Comparison of ENCODE assay signal across 4 fruit fly cellular contexts in genomic region chr2L:3813255-3813875, dm6.
TF ChIP-seq lines count a peak whose summit lies in the region.

CG3407 (minus strand) TSS chr2L:3813410.

- TF ChIP-seq CTCF in whole organism, embryonic (GFP tag; optimal IDR thresholded peaks at IDR 0.05; lab: Kevin White, UChicago): no peak

TF ChIP-seq in whole organism, adult, 20 proteins besides CTCF, POLR2A, EP300 and RAD21:
- TF ChIP-seq toe (GFP tag; optimal IDR thresholded peaks at IDR 0.05; lab: Kevin White, UChicago): no peak
- TF ChIP-seq CG14711 (tag; optimal IDR thresholded peaks at IDR 0.05; lab: Kevin White, UChicago): no peak
- TF ChIP-seq kay (GFP tag; lab: Kevin White, UChicago; ENCODE audit: borderline replicate concordance): peak; percentile 37
- no peak for TF ChIP-seq CG12768 (GFP tag; optimal IDR thresholded peaks at IDR 0.05; lab: Kevin White, UChicago)
- no peak for TF ChIP-seq CG7045 (GFP tag; optimal IDR thresholded peaks at IDR 0.05; lab: Kevin White, UChicago)
- TF ChIP-seq tj (GFP tag; optimal IDR thresholded peaks at IDR 0.05; lab: Kevin White, UChicago): no peak
- no peak for TF ChIP-seq CG11617 (GFP tag; optimal IDR thresholded peaks at IDR 0.05; lab: Kevin White, UChicago)
- peak; percentile 80 for TF ChIP-seq Crg-1 (GFP tag; optimal IDR thresholded peaks at IDR 0.05; lab: Kevin White, UChicago)
- TF ChIP-seq Mnt (GFP tag; optimal IDR thresholded peaks at IDR 0.05; lab: Kevin White, UChicago): peak; percentile 55
- no peak for TF ChIP-seq cic (GFP tag; optimal IDR thresholded peaks at IDR 0.05; lab: Kevin White, UChicago)
- peak; percentile 69 for TF ChIP-seq CG1620 (GFP tag; optimal IDR thresholded peaks at IDR 0.05; lab: Kevin White, UChicago)
- no peak for TF ChIP-seq CG33017 (tag; optimal IDR thresholded peaks at IDR 0.05; lab: Kevin White, UChicago)
- peak; percentile 34 for TF ChIP-seq pad (GFP tag; optimal IDR thresholded peaks at IDR 0.05; lab: Kevin White, UChicago)
- TF ChIP-seq CG7101 (tag; optimal IDR thresholded peaks at IDR 0.05; lab: Kevin White, UChicago): peak; percentile 63
- TF ChIP-seq Hr96 (GFP tag; optimal IDR thresholded peaks at IDR 0.05; lab: Kevin White, UChicago): no peak
- no peak for TF ChIP-seq Clk (GFP tag; optimal IDR thresholded peaks at IDR 0.05; lab: Kevin White, UChicago)

TF ChIP-seq in whole organism, embryonic, 481 proteins besides CTCF, POLR2A, EP300 and RAD21 (continues in another document):
- TF ChIP-seq Gsc (GFP tag; IDR thresholded peaks at IDR 0.05; lab: Robert Waterston, UW) (no peak), CG14860 (GFP tag; IDR thresholded peaks at IDR 0.05; lab: Robert Waterston, UW; ENCODE audit: partially characterized antibody) (peak; percentile 16; the same call in 1 of the 3 replicates), CG8765 (GFP tag; IDR thresholded peaks at IDR 0.05; lab: Robert Waterston, UW) (no peak), CG14014 (GFP tag; IDR thresholded peaks at IDR 0.05; lab: Robert Waterston, UW) (no peak), CG10274 (GFP tag; optimal IDR thresholded peaks at IDR 0.05; lab: Kevin White, UChicago) (no peak), slbo (GFP tag; IDR thresholded peaks at IDR 0.05; lab: Robert Waterston, UW) (peak; percentile 76), tin (GFP tag; optimal IDR thresholded peaks at IDR 0.05; lab: Kevin White, UChicago) (peak; percentile 23), CG12236 (GFP tag; optimal IDR thresholded peaks at IDR 0.05; lab: Kevin White, UChicago) (no peak), E2f1 (GFP tag; IDR thresholded peaks at IDR 0.05; lab: Robert Waterston, UW) (no peak), pros (GFP tag; optimal IDR thresholded peaks at IDR 0.05; lab: Kevin White, UChicago) (no peak), CG11085 (GFP tag; IDR thresholded peaks at IDR 0.05; lab: Robert Waterston, UW) (no peak), rib (GFP tag; IDR thresholded peaks at IDR 0.05; lab: Robert Waterston, UW) (no peak), org-1 (GFP tag; optimal IDR thresholded peaks at IDR 0.05; lab: Kevin White, UChicago) (no peak), CG12391 (tag; optimal IDR thresholded peaks at IDR 0.05; lab: Kevin White, UChicago) (peak; percentile 56), ac (GFP tag; optimal IDR thresholded peaks at IDR 0.05; lab: Kevin White, UChicago) (no peak), tx (GFP tag; optimal IDR thresholded peaks at IDR 0.05; lab: Kevin White, UChicago) (peak; percentile 20), CG34422 (GFP tag; IDR thresholded peaks at IDR 0.05; lab: Robert Waterston, UW) (peak; percentile 69), CG8290 (GFP tag; optimal IDR thresholded peaks at IDR 0.05; lab: Kevin White, UChicago) (peak; percentile 60), CG8290 (tag; optimal IDR thresholded peaks at IDR 0.05; lab: Kevin White, UChicago) (no peak), her (GFP tag; optimal IDR thresholded peaks at IDR 0.05; lab: Kevin White, UChicago) (peak; percentile 61), zf30C (GFP tag; optimal IDR thresholded peaks at IDR 0.05; lab: Kevin White, UChicago) (no peak), sob (GFP tag; IDR thresholded peaks at IDR 0.05; lab: Robert Waterston, UW) (peak; percentile 80), vfl (GFP tag; optimal IDR thresholded peaks at IDR 0.05; lab: Kevin White, UChicago) (peak; percentile 76), al (GFP tag; IDR thresholded peaks at IDR 0.05; lab: Robert Waterston, UW) (peak; percentile 13; the same call in 1 of the 2 replicates), CG12942 (GFP tag; optimal IDR thresholded peaks at IDR 0.05; lab: Kevin White, UChicago) (peak; percentile 47), B-H2 (GFP tag; optimal IDR thresholded peaks at IDR 0.05; lab: Kevin White, UChicago) (peak; percentile 54)

TF ChIP-seq in whole organism, prepupa, 60 proteins besides CTCF, POLR2A, EP300 and RAD21:
- TF ChIP-seq eg (GFP tag; IDR thresholded peaks at IDR 0.05; lab: Robert Waterston, UW) (no peak), Hr38 (GFP tag; optimal IDR thresholded peaks at IDR 0.05; lab: Kevin White, UChicago) (no peak), Lpt (GFP tag; optimal IDR thresholded peaks at IDR 0.05; lab: Kevin White, UChicago) (no peak), fkh (GFP tag; optimal IDR thresholded peaks at IDR 0.05; lab: Kevin White, UChicago) (peak; percentile 53), CG11902 (GFP tag; optimal IDR thresholded peaks at IDR 0.05; lab: Kevin White, UChicago) (no peak), cyc (GFP tag; optimal IDR thresholded peaks at IDR 0.05; lab: Kevin White, UChicago) (peak; percentile 24), CG31627 (GFP tag; optimal IDR thresholded peaks at IDR 0.05; lab: Kevin White, UChicago) (peak; percentile 33), CG32006 (GFP tag; optimal IDR thresholded peaks at IDR 0.05; lab: Kevin White, UChicago) (no peak), acj6 (GFP tag; optimal IDR thresholded peaks at IDR 0.05; lab: Kevin White, UChicago) (no peak), Smox (GFP tag; optimal IDR thresholded peaks at IDR 0.05; lab: Kevin White, UChicago) (no peak), esn (GFP tag; optimal IDR thresholded peaks at IDR 0.05; lab: Kevin White, UChicago) (peak; percentile 53), CG6808 (GFP tag; optimal IDR thresholded peaks at IDR 0.05; lab: Kevin White, UChicago) (no peak), lz (GFP tag; optimal IDR thresholded peaks at IDR 0.05; lab: Kevin White, UChicago) (peak; percentile 16), fd59A (GFP tag; optimal IDR thresholded peaks at IDR 0.05; lab: Kevin White, UChicago) (peak; percentile 19), Hr39 (GFP tag; optimal IDR thresholded peaks at IDR 0.05; lab: Kevin White, UChicago) (no peak), CG3032 (tag; optimal IDR thresholded peaks at IDR 0.05; lab: Kevin White, UChicago) (no peak), OdsH (GFP tag; optimal IDR thresholded peaks at IDR 0.05; lab: Kevin White, UChicago) (no peak)

TF ChIP-seq in whole organism, wandering third instar larva, 38 proteins besides CTCF, POLR2A, EP300 and RAD21:
- no peak for TF ChIP-seq Dfd (GFP tag; optimal IDR thresholded peaks at IDR 0.05; lab: Kevin White, UChicago)
- TF ChIP-seq lola (GFP tag; optimal IDR thresholded peaks at IDR 0.05; lab: Kevin White, UChicago): no peak
- no peak for TF ChIP-seq jim (GFP tag; optimal IDR thresholded peaks at IDR 0.05; lab: Kevin White, UChicago)
- TF ChIP-seq pan (optimal IDR thresholded peaks at IDR 0.05; lab: Kevin White, UChicago): no peak
- TF ChIP-seq sv (GFP tag; optimal IDR thresholded peaks at IDR 0.05; lab: Kevin White, UChicago): peak; percentile 66
- TF ChIP-seq brk (GFP tag; optimal IDR thresholded peaks at IDR 0.05; lab: Kevin White, UChicago): no peak
- TF ChIP-seq Hnf4 (GFP tag; optimal IDR thresholded peaks at IDR 0.05; lab: Kevin White, UChicago): peak; percentile 70
- peak in 1 of 2 experiments; percentile 15 for TF ChIP-seq foxo (GFP tag; optimal IDR thresholded peaks at IDR 0.05; lab: Kevin White, UChicago)
- peak; percentile 69 for TF ChIP-seq N (GFP tag; optimal IDR thresholded peaks at IDR 0.05; lab: Kevin White, UChicago)
- peak; percentile 10 for TF ChIP-seq fru (GFP tag; optimal IDR thresholded peaks at IDR 0.05; lab: Kevin White, UChicago)
- TF ChIP-seq tai (GFP tag; optimal IDR thresholded peaks at IDR 0.05; lab: Kevin White, UChicago): peak; percentile 51
- peak; percentile 81 for TF ChIP-seq GATAd (GFP tag; optimal IDR thresholded peaks at IDR 0.05; lab: Kevin White, UChicago)
- peak; percentile 56 for TF ChIP-seq Myc (optimal IDR thresholded peaks at IDR 0.05; lab: Kevin White, UChicago)
